Fruit fly (Drosophila melanogaster): ENCODE results near the gene CG43147.

DNA sequence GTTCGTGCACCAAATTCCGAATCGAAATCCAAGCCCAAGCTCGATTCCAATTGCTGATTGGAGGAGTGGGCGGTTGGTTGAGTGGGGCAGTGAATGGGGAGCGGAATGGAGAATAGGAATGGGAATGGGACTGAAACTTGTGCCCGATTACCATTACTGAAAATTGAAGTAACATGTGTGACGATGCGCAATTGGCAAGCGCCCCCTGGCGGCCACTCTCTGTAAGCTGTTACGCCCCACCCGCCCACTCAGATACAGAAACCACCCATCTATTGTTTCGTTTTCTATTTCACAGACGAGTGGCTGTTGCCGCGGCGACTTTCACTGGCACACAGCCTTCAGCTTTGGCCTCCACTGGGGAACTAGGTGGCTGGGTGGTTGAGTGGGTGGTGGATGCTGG is 28.7 kb downstream of the CG43147 start:
- no peak for TF ChIP-seq vri (GFP tag; optimal IDR thresholded peaks at IDR 0.05)
- no peak for TF ChIP-seq Smox (GFP tag; optimal IDR thresholded peaks at IDR 0.05)
- no peak for TF ChIP-seq Blimp-1 (GFP tag; optimal IDR thresholded peaks at IDR 0.05)
- TF ChIP-seq CG31627 (GFP tag; optimal IDR thresholded peaks at IDR 0.05), result no peak
- no peak for TF ChIP-seq CG6792 (GFP tag; optimal IDR thresholded peaks at IDR 0.05)
- no peak for TF ChIP-seq Sox102F (GFP tag; optimal IDR thresholded peaks at IDR 0.05)
